Worm (Caenorhabditis elegans): Measurements from ENCODE around the gene R04A9.9.

DNA sequence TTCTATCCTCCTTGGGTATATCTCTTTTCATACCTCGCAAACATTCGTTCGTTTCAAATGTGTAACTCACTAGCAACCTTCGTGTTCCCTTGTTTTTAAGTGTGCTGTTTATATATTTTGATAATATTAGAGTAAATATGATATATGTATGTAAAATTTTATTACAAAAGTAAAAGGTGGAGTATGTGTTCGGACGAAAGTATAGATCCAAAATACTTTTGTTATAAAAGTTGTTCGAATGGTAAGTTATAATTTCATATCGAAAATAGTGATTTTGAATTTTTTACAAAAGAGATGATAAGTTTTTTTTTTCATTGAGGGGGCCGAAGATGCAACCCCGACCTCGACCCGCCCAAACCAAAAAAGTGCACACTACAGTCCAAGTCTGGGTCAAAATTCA lies 32.6 kb downstream of the R04A9.9 start, which contains the start of gene C04E7.1:
- TF ChIP-seq unc-39 (tag; optimal IDR thresholded peaks at IDR 0.05) = no peak
- no peak for TF ChIP-seq ceh-83 (GFP tag; optimal IDR thresholded peaks at IDR 0.05)
- TF ChIP-seq bed-3 (GFP tag; optimal IDR thresholded peaks at IDR 0.05) = no peak
- TF ChIP-seq elt-3 (tag; optimal IDR thresholded peaks at IDR 0.05) = no peak
- no peak for TF ChIP-seq ztf-11 (tag; optimal IDR thresholded peaks at IDR 0.05)
- TF ChIP-seq mep-1 (tag; optimal IDR thresholded peaks at IDR 0.05) = no peak
- no peak for TF ChIP-seq pha-4 (tag; optimal IDR thresholded peaks at IDR 0.05)
- no peak for TF ChIP-seq lsy-2 (tag; optimal IDR thresholded peaks at IDR 0.05)
- TF ChIP-seq unc-62 (GFP tag; optimal IDR thresholded peaks at IDR 0.05) = no peak
- no peak for TF ChIP-seq nhr-237 (tag; optimal IDR thresholded peaks at IDR 0.05)
